Worm (Caenorhabditis elegans) whole organism, L3 larva: Measurements from ENCODE around the gene fbxc-53.

Experiments
- ceh-9 ChIP-seq: sonication (generic microtip); optimal IDR thresholded peaks from 2 replicates; lab custom pipeline; 2018; ENCODE audit warnings: missing biosample characterization, missing genetic modification characterization
- lin-15B ChIP-seq: fragments of 150-350 bp; optimal IDR thresholded peaks from 2 replicates; lab custom pipeline; 2014; ENCODE audit warnings: missing biosample characterization, missing genetic modification characterization
- mdl-1 ChIP-seq: fragments of 150-350 bp; optimal IDR thresholded peaks from 2 replicates; lab custom pipeline; 2014; ENCODE audit warnings: missing biosample characterization, missing genetic modification characterization
- nhr-11 ChIP-seq: fragments of 150-350 bp; optimal IDR thresholded peaks from 2 replicates; lab custom pipeline; 2014; ENCODE audit warnings: missing biosample characterization, missing genetic modification characterization
- nhr-23 ChIP-seq: fragments of 150-350 bp; optimal IDR thresholded peaks from 2 replicates; lab custom pipeline; 2014; ENCODE audit warnings: missing biosample characterization, missing genetic modification reagents, missing genetic modification characterization
- nhr-237 ChIP-seq: fragments of 150-350 bp; optimal IDR thresholded peaks from 2 replicates; lab custom pipeline; 2014; ENCODE audit warnings: missing biosample characterization, missing genetic modification characterization
- nhr-43 ChIP-seq: sonication (generic microtip); optimal IDR thresholded peaks from 2 replicates; lab custom pipeline; 2016; ENCODE audit warnings: mild to moderate bottlenecking, missing genetic modification characterization, missing compliant biosample characterization; ENCODE audit not compliant: poor library complexity, severe bottlenecking
- pha-4 ChIP-seq: fragments of 150-350 bp; optimal IDR thresholded peaks from 2 replicates; lab custom pipeline; 2014; ENCODE audit warnings: missing biosample characterization, missing genetic modification reagents, missing genetic modification characterization
- pqm-1 ChIP-seq: fragments of 150-350 bp; optimal IDR thresholded peaks from 2 replicates; lab custom pipeline; 2017; ENCODE audit warnings: missing biosample characterization, missing genetic modification characterization, inconsistent platforms
- skn-1 ChIP-seq: fragments of 150-350 bp; optimal IDR thresholded peaks from 2 replicates; lab custom pipeline; 2014; ENCODE audit warnings: missing biosample characterization, missing genetic modification characterization
- tbx-2 ChIP-seq: sonication (generic microtip); optimal IDR thresholded peaks from 2 replicates; lab custom pipeline; 2016; ENCODE audit warnings: mild to moderate bottlenecking, missing genetic modification characterization, missing compliant biosample characterization
- unc-62 ChIP-seq: fragments of 150-350 bp; sonication (generic microtip); optimal IDR thresholded peaks from 4 replicates; lab custom pipeline; 2014; ENCODE audit warnings: missing biosample characterization, missing genetic modification reagents, missing genetic modification characterization
- ztf-11 ChIP-seq: fragments of 150-350 bp; optimal IDR thresholded peaks from 2 replicates; lab custom pipeline; 2014; ENCODE audit warnings: missing biosample characterization, missing genetic modification characterization

- TF ChIP-seq mdl-1 (no peak), pqm-1 (no peak), nhr-237 (tag; lab: Kevin White, UChicago) (no peak), ceh-9 (no peak), nhr-11 (tag; lab: Kevin White, UChicago) (no peak), nhr-23 (tag; lab: Kevin White, UChicago) (no peak), unc-62 (no peak), nhr-43 (tag; lab: Kevin White, UChicago) (no peak), pha-4 (tag; lab: Kevin White, UChicago) (no peak), lin-15B (no peak), skn-1 (no peak), ztf-11 (no peak), tbx-2 (tag; lab: Kevin White, UChicago) (no peak)
Measured at ce11 chrII:3716961-3717360, 5.9 kb downstream of the fbxc-53 start, which contains the start of gene fbxc-52.
